Worm (Caenorhabditis elegans): ENCODE data around the gene gcsh-1.
A peak's percentile ranks its signal among the peaks of the same experiment; 100 is the strongest.

Gene gcsh-1

DNA sequence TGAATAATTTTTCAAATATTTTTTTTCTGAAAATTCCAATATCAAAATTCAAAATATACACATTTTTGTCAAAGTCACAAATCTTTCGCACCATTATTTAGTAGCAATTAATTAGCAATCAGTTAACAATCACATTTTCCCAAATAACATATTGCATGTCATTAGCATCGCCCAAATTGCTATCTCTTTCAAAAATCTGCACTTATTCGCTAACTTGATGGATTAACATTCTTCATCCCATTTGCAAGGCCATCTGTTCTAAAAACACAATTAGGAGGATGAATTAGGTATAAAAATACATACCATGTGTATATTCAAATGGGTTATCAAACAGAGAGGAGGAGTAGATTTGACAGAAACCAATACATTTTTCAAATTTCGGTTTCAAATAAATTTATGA, 27.5 kb downstream of the gcsh-1 start:
- TF ChIP-seq tra-4 (tag; optimal IDR thresholded peaks at IDR 0.05) (no peak), hmg-4 (GFP tag; optimal IDR thresholded peaks at IDR 0.05) (no peak), F13C5.2 (tag; optimal IDR thresholded peaks at IDR 0.05) (no peak), flt-1 (GFP tag; IDR thresholded peaks at IDR 0.05) (no peak), hnd-1 (tag; optimal IDR thresholded peaks at IDR 0.05) (no peak), hmbx-1 (tag; optimal IDR thresholded peaks at IDR 0.05) (no peak), ceh-36 (tag; optimal IDR thresholded peaks at IDR 0.05) (no peak), ets-7 (tag; optimal IDR thresholded peaks at IDR 0.05) (no peak), ceh-13 (GFP tag; optimal IDR thresholded peaks at IDR 0.05) (no peak), ama-1 (optimal IDR thresholded peaks at IDR 0.05) (no peak), pes-1 (GFP tag; IDR thresholded peaks at IDR 0.05) (no peak), B0310.2 (tag; optimal IDR thresholded peaks at IDR 0.05) (no peak), tbx-11 (GFP tag; IDR thresholded peaks at IDR 0.05) (no peak), aly-1 (tag; optimal IDR thresholded peaks at IDR 0.05) (no peak), scrt-1 (GFP tag; IDR thresholded peaks at IDR 0.05) (no peak), sea-1 (GFP tag; conservative IDR thresholded peaks at IDR 0.05) (no peak)

- TF ChIP-seq flt-1 (GFP tag; IDR thresholded peaks at IDR 0.05) (0 out of 2 replicates have a peak, but pooled peaks have one; percentile 45), aly-1 (tag; optimal IDR thresholded peaks at IDR 0.05) (no peak), scrt-1 (GFP tag; IDR thresholded peaks at IDR 0.05) (no peak), F13C5.2 (tag; optimal IDR thresholded peaks at IDR 0.05) (no peak), hmg-4 (GFP tag; optimal IDR thresholded peaks at IDR 0.05) (peak; percentile 55), tbx-11 (GFP tag; IDR thresholded peaks at IDR 0.05) (no peak), B0310.2 (tag; optimal IDR thresholded peaks at IDR 0.05) (no peak), tbx-37 (GFP tag; conservative IDR thresholded peaks at IDR 0.05) (no peak; the same call in 1 of the 2 replicates), hnd-1 (tag; optimal IDR thresholded peaks at IDR 0.05) (no peak), ama-1 (optimal IDR thresholded peaks at IDR 0.05) (no peak), ceh-13 (GFP tag; optimal IDR thresholded peaks at IDR 0.05) (no peak), sea-1 (GFP tag; conservative IDR thresholded peaks at IDR 0.05) (0 out of 2 replicates have a peak, but pooled peaks have one; percentile 21), ceh-36 (tag; optimal IDR thresholded peaks at IDR 0.05) (no peak), pes-1 (GFP tag; IDR thresholded peaks at IDR 0.05) (no peak; the same call in 1 of the 2 replicates), tra-4 (tag; optimal IDR thresholded peaks at IDR 0.05) (no peak), hmbx-1 (tag; optimal IDR thresholded peaks at IDR 0.05) (no peak), ets-7 (tag; optimal IDR thresholded peaks at IDR 0.05) (peak; percentile 75)
These were observed 28.4 kb downstream of the gcsh-1 start for ce11 chrX:14486503-14486902.

ce11 chrX:14484827-14485226, 30.0 kb downstream of the gcsh-1 start, which contains the start of gene M163.8:
TSS of gene M163.8 (plus strand) at chrX:14485127.
- TF ChIP-seq F13C5.2 (tag; optimal IDR thresholded peaks at IDR 0.05) (no peak), hmbx-1 (tag; optimal IDR thresholded peaks at IDR 0.05) (no peak), scrt-1 (GFP tag; IDR thresholded peaks at IDR 0.05) (no peak), aly-1 (tag; optimal IDR thresholded peaks at IDR 0.05) (no peak), tbx-11 (GFP tag; IDR thresholded peaks at IDR 0.05) (no peak), tra-4 (tag; optimal IDR thresholded peaks at IDR 0.05) (no peak), ets-7 (tag; optimal IDR thresholded peaks at IDR 0.05) (no peak), flt-1 (GFP tag; IDR thresholded peaks at IDR 0.05) (no peak), ama-1 (optimal IDR thresholded peaks at IDR 0.05) (no peak), hnd-1 (tag; optimal IDR thresholded peaks at IDR 0.05) (no peak), tbx-37 (GFP tag; conservative IDR thresholded peaks at IDR 0.05) (no peak), ceh-13 (GFP tag; optimal IDR thresholded peaks at IDR 0.05) (no peak), hmg-4 (GFP tag; optimal IDR thresholded peaks at IDR 0.05) (no peak), B0310.2 (tag; optimal IDR thresholded peaks at IDR 0.05) (no peak)

ce11 chrX:14481637-14482036, 33.2 kb downstream of the gcsh-1 start:
- TF ChIP-seq tbx-37 (GFP tag; conservative IDR thresholded peaks at IDR 0.05) (no peak), hmg-4 (GFP tag; optimal IDR thresholded peaks at IDR 0.05) (no peak), B0310.2 (tag; optimal IDR thresholded peaks at IDR 0.05) (no peak), tbx-11 (GFP tag; IDR thresholded peaks at IDR 0.05) (0 out of 2 replicates have a peak, but pooled peaks have one; percentile 22), pes-1 (GFP tag; IDR thresholded peaks at IDR 0.05) (no peak)

- TF ChIP-seq tbx-37 (GFP tag; conservative IDR thresholded peaks at IDR 0.05) (peak; percentile 48; the same call in 1 of the 2 replicates), pes-1 (GFP tag; IDR thresholded peaks at IDR 0.05) (peak; percentile 76), ceh-13 (GFP tag; optimal IDR thresholded peaks at IDR 0.05) (no peak), sea-1 (GFP tag; conservative IDR thresholded peaks at IDR 0.05) (peak; percentile 51; the same call in 1 of the 2 replicates), ceh-36 (tag; optimal IDR thresholded peaks at IDR 0.05) (peak; percentile 9), hnd-1 (tag; optimal IDR thresholded peaks at IDR 0.05) (no peak), tra-4 (tag; optimal IDR thresholded peaks at IDR 0.05) (no peak), hmg-4 (GFP tag; optimal IDR thresholded peaks at IDR 0.05) (peak; percentile 69), tbx-11 (GFP tag; IDR thresholded peaks at IDR 0.05) (peak; percentile 47; the same call in 1 of the 2 replicates), aly-1 (tag; optimal IDR thresholded peaks at IDR 0.05) (no peak), ama-1 (optimal IDR thresholded peaks at IDR 0.05) (no peak), B0310.2 (tag; optimal IDR thresholded peaks at IDR 0.05) (no peak), F13C5.2 (tag; optimal IDR thresholded peaks at IDR 0.05) (peak; percentile 82), ets-7 (tag; optimal IDR thresholded peaks at IDR 0.05) (no peak), flt-1 (GFP tag; IDR thresholded peaks at IDR 0.05) (no peak), hmbx-1 (tag; optimal IDR thresholded peaks at IDR 0.05) (no peak), scrt-1 (GFP tag; IDR thresholded peaks at IDR 0.05) (0 out of 2 replicates have a peak, but pooled peaks have one; percentile 47)
These were observed 34.6 kb downstream of the gcsh-1 start, which contains the start of gene gfi-3 for ce11 chrX:14480248-14480647. TSS of gene gfi-3 (plus strand) at chrX:14480572.

DNA sequence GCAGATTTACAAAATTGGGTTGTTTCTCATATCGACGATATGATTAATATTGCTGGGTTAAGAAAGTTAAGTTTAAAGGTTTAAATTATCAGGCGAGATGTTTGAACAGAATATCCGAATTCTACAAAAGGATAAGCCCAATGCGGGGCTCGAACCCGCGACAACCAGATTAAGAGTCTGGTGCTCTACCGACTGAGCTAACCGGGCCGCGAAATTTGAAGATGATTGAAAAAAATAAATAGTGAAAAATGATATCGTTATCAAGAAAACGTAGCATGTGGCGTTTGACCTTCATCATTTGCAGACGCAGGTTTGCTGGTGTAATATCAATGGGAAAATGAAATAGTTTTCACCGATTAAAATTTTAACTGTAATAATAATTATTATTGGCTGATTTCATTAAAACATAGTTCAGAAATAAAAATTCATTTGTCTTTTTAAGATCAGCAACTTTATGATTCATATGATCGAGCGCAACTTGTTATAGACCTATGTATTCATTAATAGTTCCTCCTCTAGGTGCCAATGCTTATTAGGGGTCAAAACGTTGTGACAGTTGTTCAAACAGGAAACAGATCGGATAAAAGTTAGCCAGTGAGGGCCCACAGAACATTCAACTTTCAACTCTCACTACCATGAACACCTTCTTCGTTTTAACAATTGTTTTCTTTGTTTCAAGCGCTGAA, 36.0 kb downstream of the gcsh-1 start, which contains the start of gene M163.11:
Gene M163.11, plus strand, starts transcription at position 636 of the 686 bp plus-strand sequence.
- TF ChIP-seq scrt-1 (GFP tag; IDR thresholded peaks at IDR 0.05) (no peak), ceh-13 (GFP tag; optimal IDR thresholded peaks at IDR 0.05) (no peak), ama-1 (optimal IDR thresholded peaks at IDR 0.05) (no peak), B0310.2 (tag; optimal IDR thresholded peaks at IDR 0.05) (no peak), ceh-36 (tag; optimal IDR thresholded peaks at IDR 0.05) (no peak), hmg-4 (GFP tag; optimal IDR thresholded peaks at IDR 0.05) (no peak), flt-1 (GFP tag; IDR thresholded peaks at IDR 0.05) (no peak), ets-7 (tag; optimal IDR thresholded peaks at IDR 0.05) (no peak), F13C5.2 (tag; optimal IDR thresholded peaks at IDR 0.05) (no peak), tbx-11 (GFP tag; IDR thresholded peaks at IDR 0.05) (no peak), aly-1 (tag; optimal IDR thresholded peaks at IDR 0.05) (no peak), hnd-1 (tag; optimal IDR thresholded peaks at IDR 0.05) (no peak), tbx-37 (GFP tag; conservative IDR thresholded peaks at IDR 0.05) (no peak), pes-1 (GFP tag; IDR thresholded peaks at IDR 0.05) (no peak), tra-4 (tag; optimal IDR thresholded peaks at IDR 0.05) (no peak)

All from whole organism, early embryonic.